Worm (Caenorhabditis elegans): ENCODE data around the gene W04E12.3.

DNA sequence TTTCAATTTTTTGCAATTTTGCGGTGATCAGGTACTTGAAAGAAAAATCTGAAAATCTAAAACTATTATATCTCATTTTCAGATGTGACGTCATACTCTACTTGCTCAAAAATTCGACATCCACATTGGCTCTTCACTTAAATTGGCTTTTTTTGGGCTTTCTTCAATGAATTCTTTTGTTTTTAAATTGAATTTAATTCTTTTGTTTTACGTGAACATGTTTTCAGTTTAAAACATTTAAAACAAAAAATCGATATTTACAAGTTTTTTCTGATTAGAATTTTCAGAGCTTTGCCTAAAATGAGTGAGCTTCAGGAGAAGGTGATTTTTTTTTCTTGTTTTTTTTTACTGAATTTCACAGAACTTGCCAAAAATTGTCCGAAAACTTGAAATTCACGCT is at the start of gene W04E12.3:
- TF ChIP-seq dao-5 (tag; optimal IDR thresholded peaks at IDR 0.05) (no peak), him-1 (tag; optimal IDR thresholded peaks at IDR 0.05) (no peak), W03F9.2 (tag; optimal IDR thresholded peaks at IDR 0.05) (no peak)

Measured in whole organism, L4/young adult.